Worm (Caenorhabditis elegans) whole organism, L1 larva: Measurements from ENCODE around the gene Y48A6B.7.
A peak's percentile ranks its signal among the peaks of the same experiment; 100 is the strongest.

Experiments used
- Y116A8C.19 ChIP-seq: sonication (generic microtip); optimal IDR thresholded peaks from 2 replicates; lab custom pipeline; 2016; ENCODE audit warnings: missing compliant biosample characterization, missing genetic modification characterization, borderline replicate concordance
- ceh-8 ChIP-seq: fragments of 200-800 bp; sonication (Bioruptor generic); optimal IDR thresholded peaks from 2 replicates; lab custom pipeline; 2018; ENCODE audit warnings: mild to moderate bottlenecking, missing genetic modification characterization, moderate library complexity, missing compliant biosample characterization
- efl-1 ChIP-seq, 4 experiments: fragments of 150-350 bp; optimal IDR thresholded peaks in 3 of 4; peaks in 1 of 4; 1 replicate in 1 of 4; 2 replicates in 3 of 4; lab custom pipeline; 2014; ENCODE audit warnings: missing biosample characterization in 2 of 4, missing genetic modification characterization in 2 of 4, missing genetic modification reagents in 2 of 4
- elt-2 ChIP-seq: sonication (generic microtip); optimal IDR thresholded peaks from 2 replicates; lab custom pipeline; 2016; ENCODE audit warnings: missing genetic modification characterization, mild to moderate bottlenecking, inconsistent platforms, missing compliant biosample characterization, missing genetic modification reagents
- elt-3 ChIP-seq, 6 experiments: fragments of 150-350 bp in 1 of 6; sonication (generic microtip); optimal IDR thresholded peaks; 2 replicates each; lab custom pipeline; 2017 to 2018; ENCODE audit warnings: missing biosample characterization in 6 of 6, missing genetic modification characterization in 6 of 6, inconsistent platforms in 1 of 6
- irx-1 ChIP-seq: sonication (generic microtip); optimal IDR thresholded peaks from 2 replicates; lab custom pipeline; 2016; ENCODE audit warnings: missing genetic modification characterization, missing compliant biosample characterization
- isw-1 ChIP-seq: fragments of 200-800 bp; sonication (Bioruptor generic); IDR thresholded peaks from 2 replicates; pipeline ENCODE4 v1.3.6; 2022; ENCODE audit warnings: missing genetic modification characterization, missing compliant biosample characterization
- jun-1 ChIP-seq: fragments of 150-350 bp; optimal IDR thresholded peaks from 2 replicates; lab custom pipeline; 2014; ENCODE audit warnings: missing biosample characterization, missing genetic modification reagents, missing genetic modification characterization
- lin-15B ChIP-seq: fragments of 150-350 bp; sonication (generic microtip); optimal IDR thresholded peaks from 3 replicates; lab custom pipeline; 2014; ENCODE audit warnings: missing biosample characterization, missing genetic modification characterization
- lin-35 ChIP-seq, 2 experiments: fragments of 150-350 bp; optimal IDR thresholded peaks; 2 replicates each; lab custom pipeline; 2014; ENCODE audit warnings: missing biosample characterization in 2 of 2, missing genetic modification characterization in 2 of 2, missing genetic modification reagents in 2 of 2
- lin-39 ChIP-seq: fragments of 150-350 bp; optimal IDR thresholded peaks from 2 replicates; lab custom pipeline; 2014; ENCODE audit warnings: missing biosample characterization, missing genetic modification reagents, missing genetic modification characterization
- lir-3 ChIP-seq: sonication (generic microtip); optimal IDR thresholded peaks from 2 replicates; lab custom pipeline; 2016; ENCODE audit warnings: mild to moderate bottlenecking, missing genetic modification characterization, moderate library complexity, missing compliant biosample characterization; ENCODE audit not compliant: poor library complexity
- lsy-2 ChIP-seq, 2 experiments: fragments of 150-350 bp; optimal IDR thresholded peaks; 2 replicates each; lab custom pipeline; 2014; ENCODE audit warnings: missing biosample characterization in 2 of 2, missing genetic modification characterization in 2 of 2
- mab-9 ChIP-seq: fragments of 200-800 bp; sonication (Bioruptor generic); IDR thresholded peaks from 2 replicates; pipeline ENCODE4 v1.3.6; 2022; ENCODE audit warnings: missing genetic modification reagents, missing genetic modification characterization, missing compliant biosample characterization
- mdl-1 ChIP-seq, 2 experiments: fragments of 150-350 bp; optimal IDR thresholded peaks; 2 replicates each; lab custom pipeline; 2014 to 2017; ENCODE audit warnings: missing biosample characterization in 2 of 2, missing genetic modification characterization in 2 of 2, inconsistent platforms in 1 of 2
- nhr-11 ChIP-seq: fragments of 150-350 bp; optimal IDR thresholded peaks from 2 replicates; lab custom pipeline; 2014; ENCODE audit warnings: missing biosample characterization, missing genetic modification characterization
- nhr-12 ChIP-seq: sonication (generic microtip); optimal IDR thresholded peaks from 2 replicates; lab custom pipeline; 2017; ENCODE audit warnings: missing biosample characterization, missing genetic modification characterization
- nhr-19 ChIP-seq: fragments of 200-800 bp; sonication (Bioruptor generic); conservative IDR thresholded peaks from 2 replicates; pipeline ENCODE4 v1.3.6; 2022; ENCODE audit warnings: missing genetic modification characterization, missing compliant biosample characterization
- nhr-20 ChIP-seq: sonication (generic microtip); optimal IDR thresholded peaks from 2 replicates; lab custom pipeline; 2016; ENCODE audit warnings: mild to moderate bottlenecking, missing genetic modification characterization, missing compliant biosample characterization
- nhr-71 ChIP-seq: sonication (generic microtip); optimal IDR thresholded peaks from 2 replicates; lab custom pipeline; 2016; ENCODE audit warnings: mild to moderate bottlenecking, missing genetic modification characterization, moderate library complexity, missing compliant biosample characterization
- nhr-76 ChIP-seq: sonication (generic microtip); optimal IDR thresholded peaks from 2 replicates; lab custom pipeline; 2017; ENCODE audit warnings: missing biosample characterization, missing genetic modification characterization
- nhr-77 ChIP-seq: fragments of 150-350 bp; optimal IDR thresholded peaks from 2 replicates; lab custom pipeline; 2014; ENCODE audit warnings: missing biosample characterization, missing genetic modification characterization
- nhr-84 ChIP-seq: sonication (generic microtip); optimal IDR thresholded peaks from 2 replicates; lab custom pipeline; 2017; ENCODE audit warnings: missing biosample characterization, missing genetic modification characterization
- nhr-90 ChIP-seq: sonication (generic microtip); optimal IDR thresholded peaks from 2 replicates; lab custom pipeline; 2016; ENCODE audit warnings: mild to moderate bottlenecking, missing genetic modification characterization, missing compliant biosample characterization; ENCODE audit not compliant: poor library complexity
- pqm-1 ChIP-seq: sonication (generic microtip); optimal IDR thresholded peaks from 3 replicates; lab custom pipeline; 2017; ENCODE audit warnings: missing biosample characterization, missing genetic modification characterization
- sup-37 ChIP-seq: fragments of 200-800 bp; sonication (Bioruptor generic); optimal IDR thresholded peaks from 2 replicates; lab custom pipeline; 2018; ENCODE audit warnings: mild to moderate bottlenecking, missing genetic modification characterization, missing compliant biosample characterization
- tlp-1 ChIP-seq: fragments of 150-350 bp; optimal IDR thresholded peaks from 2 replicates; lab custom pipeline; 2014; ENCODE audit warnings: missing biosample characterization, missing genetic modification characterization
- unc-86 ChIP-seq: sonication (generic microtip); optimal IDR thresholded peaks from 2 replicates; lab custom pipeline; 2016; ENCODE audit warnings: missing genetic modification characterization, missing compliant biosample characterization
- xbp-1 ChIP-seq: sonication (generic microtip); optimal IDR thresholded peaks from 2 replicates; lab custom pipeline; 2016; ENCODE audit warnings: missing genetic modification characterization, missing compliant biosample characterization
- zag-1 ChIP-seq: fragments of 150-350 bp; optimal IDR thresholded peaks from 2 replicates; lab custom pipeline; 2014; ENCODE audit warnings: missing biosample characterization, missing genetic modification characterization
- ztf-4 ChIP-seq: fragments of 150-350 bp; optimal IDR thresholded peaks from 2 replicates; lab custom pipeline; 2014; ENCODE audit warnings: missing biosample characterization, missing genetic modification characterization

The Y48A6B.7 gene

ce11 chrIII:11026516-11027048 is at the start of gene Y48A6B.7:
Gene Y48A6B.7, minus strand, starts transcription at chrIII:11026566.
- TF ChIP-seq isw-1 (no peak), lin-15B (tag; lab: Kevin White, UChicago) (no peak), lin-35 (GFP tag; optimal IDR thresholded peaks at IDR 0.05; lab: Kevin White, UChicago) (peak in 1 of 2 experiments; percentile 51), irx-1 (no peak), elt-3 (tag; optimal IDR thresholded peaks at IDR 0.05; lab: Kevin White, UChicago) (no peak), mdl-1 (tag; optimal IDR thresholded peaks at IDR 0.05; lab: Kevin White, UChicago) (peak in 1 of 2 experiments; percentile 74), nhr-20 (peak; percentile 14), nhr-12 (tag; lab: Kevin White, UChicago) (no peak), efl-1 (optimal IDR thresholded peaks at IDR 0.05; lab: Kevin White, UChicago) (no peak), efl-1 (GFP tag; optimal IDR thresholded peaks at IDR 0.05 in 1 of 2; lab: Kevin White, UChicago) (peak in 1 of 2 experiments; percentile 88), mab-9 (GFP tag; lab: Robert Waterston, UW) (no peak), elt-2 (peak; percentile 98), xbp-1 (tag; lab: Kevin White, UChicago) (no peak), pqm-1 (peak; percentile 81), zag-1 (no peak), jun-1 (peak; percentile 32), sup-37 (GFP tag; lab: Kevin White, UChicago) (no peak), nhr-90 (tag; lab: Kevin White, UChicago) (peak; percentile 60), nhr-71 (peak; percentile 51), tlp-1 (tag; lab: Kevin White, UChicago) (peak; percentile 0), lsy-2 (tag; optimal IDR thresholded peaks at IDR 0.05; lab: Kevin White, UChicago) (peak in 1 of 2 experiments; percentile 24), nhr-77 (tag; lab: Kevin White, UChicago) (no peak)

ce11 chrIII:11074214-11074613 is 47.8 kb upstream of the Y48A6B.7 start, which contains the start of gene str-261:
Gene str-261, plus strand, starts transcription at chrIII:11074514.
- TF ChIP-seq efl-1 (optimal IDR thresholded peaks at IDR 0.05; lab: Kevin White, UChicago) (no peak), efl-1 (GFP tag; optimal IDR thresholded peaks at IDR 0.05 in 1 of 2; lab: Kevin White, UChicago) (peak in 1 of 2 experiments; percentile 13), tlp-1 (tag; lab: Kevin White, UChicago) (no peak)
- TF ChIP-seq, all 84 proteins: peak for 1

- TF ChIP-seq nhr-84 (tag; lab: Kevin White, UChicago) (no peak), xbp-1 (tag; lab: Kevin White, UChicago) (no peak), nhr-11 (tag; lab: Kevin White, UChicago) (no peak), nhr-19 (GFP tag; lab: Robert Waterston, UW) (no peak), Y116A8C.19 (no peak), lir-3 (tag; lab: Kevin White, UChicago) (no peak), nhr-76 (tag; lab: Kevin White, UChicago) (no peak), ztf-4 (tag; lab: Kevin White, UChicago) (no peak), nhr-90 (tag; lab: Kevin White, UChicago) (no peak), lin-39 (tag; lab: Kevin White, UChicago) (no peak), ceh-8 (GFP tag; lab: Kevin White, UChicago) (no peak)
Measured at ce11 chrIII:11070210-11070609, 43.8 kb upstream of the Y48A6B.7 start.

- TF ChIP-seq lin-15B (tag; lab: Kevin White, UChicago) (no peak), efl-1 (optimal IDR thresholded peaks at IDR 0.05; lab: Kevin White, UChicago) (no peak), efl-1 (GFP tag; optimal IDR thresholded peaks at IDR 0.05 in 1 of 2; lab: Kevin White, UChicago) (peak in 1 of 2 experiments; percentile 16), unc-86 (tag; lab: Kevin White, UChicago) (no peak)
Measured at ce11 chrIII:11069265-11069664, 42.9 kb upstream of the Y48A6B.7 start.

ce11 chrIII:11068553-11068952 is 42.2 kb upstream of the Y48A6B.7 start, which contains the start of gene W09D6.1:
Gene W09D6.1, plus strand, starts transcription at chrIII:11068853.
- TF ChIP-seq efl-1 (optimal IDR thresholded peaks at IDR 0.05; lab: Kevin White, UChicago) (no peak), efl-1 (GFP tag; optimal IDR thresholded peaks at IDR 0.05 in 1 of 2; lab: Kevin White, UChicago) (peak in 1 of 2 experiments; percentile 33), jun-1 (no peak)
